Worm (Caenorhabditis elegans): ENCODE data around the gene hpk-1.

- peak; percentile 94 for TF ChIP-seq ces-1 (GFP tag; optimal IDR thresholded peaks at IDR 0.05)
- TF ChIP-seq nhr-237 (tag; optimal IDR thresholded peaks at IDR 0.05): peak; percentile 94
- TF ChIP-seq ceh-82 (tag; optimal IDR thresholded peaks at IDR 0.05): peak; percentile 78
- TF ChIP-seq tag-97 (GFP tag; IDR thresholded peaks at IDR 0.05): peak; percentile 84; the same call in 1 of the 2 replicates
- peak; percentile 60 for TF ChIP-seq F49E8.2 (tag; optimal IDR thresholded peaks at IDR 0.05; ENCODE audit: borderline replicate concordance)
- TF ChIP-seq arid-1 (GFP tag; conservative IDR thresholded peaks at IDR 0.05): peak; percentile 98
- TF ChIP-seq ceh-28 (tag; optimal IDR thresholded peaks at IDR 0.05): peak; percentile 97
- TF ChIP-seq nhr-77 (tag; optimal IDR thresholded peaks at IDR 0.05): peak; percentile 99
- TF ChIP-seq ZK337.2 (GFP tag; IDR thresholded peaks at IDR 0.05): peak; percentile 95
- TF ChIP-seq skn-1 (tag; optimal IDR thresholded peaks at IDR 0.05): peak; percentile 86
- TF ChIP-seq nhr-11 (tag; optimal IDR thresholded peaks at IDR 0.05): peak; percentile 98
- TF ChIP-seq pha-4 (GFP tag; IDR thresholded peaks at IDR 0.05): peak; percentile 98
- peak; percentile 80 for TF ChIP-seq pha-4 (tag; optimal IDR thresholded peaks at IDR 0.05)
- TF ChIP-seq Y48G9A.11 (GFP tag; IDR thresholded peaks at IDR 0.05): 0 out of 2 replicates have a peak, but pooled peaks have one; percentile 15
These were observed 8.0 kb downstream of the hpk-1 start for ce11 chrX:4209131-4209530.
